In genomic region chrII:5704479-5704878, ce11 we compare ENCODE assay signal across 5 worm cellular contexts.
A peak's percentile ranks its signal among the peaks of the same experiment; 100 is the strongest.
TF ChIP-seq lines count a peak whose summit lies in the region.

No protein-coding gene starts in this region.

TF ChIP-seq in whole organism, L1 larva, 84 proteins besides CTCF, POLR2A, EP300 and RAD21:
- TF ChIP-seq lin-14 (GFP tag; optimal IDR thresholded peaks at IDR 0.05; lab: Kevin White, UChicago) (peak; percentile 55), blmp-1 (tag; optimal IDR thresholded peaks at IDR 0.05; lab: Kevin White, UChicago) (peak; percentile 93), nhr-85 (tag; lab: Kevin White, UChicago) (peak; percentile 15), nhr-19 (GFP tag; conservative IDR thresholded peaks at IDR 0.05; lab: Robert Waterston, UW) (no peak), ceh-63 (GFP tag; optimal IDR thresholded peaks at IDR 0.05; lab: Kevin White, UChicago) (no peak), unc-86 (tag; optimal IDR thresholded peaks at IDR 0.05; lab: Kevin White, UChicago) (no peak)

TF ChIP-seq in whole organism, L2 larva, 48 proteins besides CTCF, POLR2A, EP300 and RAD21:
- TF ChIP-seq sem-4 (tag; optimal IDR thresholded peaks at IDR 0.05; lab: Kevin White, UChicago) (peak; percentile 34), egl-27 (tag; optimal IDR thresholded peaks at IDR 0.05; lab: Kevin White, UChicago) (no peak)

TF ChIP-seq in whole organism, L3 larva, 47 proteins besides CTCF, POLR2A, EP300 and RAD21:
- TF ChIP-seq unc-39 (tag; optimal IDR thresholded peaks at IDR 0.05; lab: Kevin White, UChicago) (no peak), nhr-28 (tag; optimal IDR thresholded peaks at IDR 0.05; lab: Kevin White, UChicago) (no peak), lsy-12 (tag; optimal IDR thresholded peaks at IDR 0.05; lab: Kevin White, UChicago) (no peak), nhr-67 (tag; optimal IDR thresholded peaks at IDR 0.05; lab: Kevin White, UChicago) (no peak), aly-2 (tag; optimal IDR thresholded peaks at IDR 0.05; lab: Kevin White, UChicago) (no peak), ZK546.5 (tag; optimal IDR thresholded peaks at IDR 0.05; lab: Kevin White, UChicago) (no peak), eor-1 (tag; optimal IDR thresholded peaks at IDR 0.05; lab: Kevin White, UChicago) (no peak), egl-5 (tag; optimal IDR thresholded peaks at IDR 0.05; lab: Kevin White, UChicago) (peak; percentile 6), skn-1 (tag; optimal IDR thresholded peaks at IDR 0.05; lab: Kevin White, UChicago) (no peak)
TF ChIP-seq in whole organism, L3 larva: peak in this region for 1.

TF ChIP-seq in whole organism, L4 larva, 104 proteins besides CTCF, POLR2A, EP300 and RAD21:
- TF ChIP-seq lsy-2 (tag; optimal IDR thresholded peaks at IDR 0.05; lab: Kevin White, UChicago) (peak in 1 of 2 experiments; percentile 14), nhr-41 (GFP tag; IDR thresholded peaks at IDR 0.05; lab: Robert Waterston, UW) (no peak), mxl-3 (GFP tag; optimal IDR thresholded peaks at IDR 0.05; lab: Kevin White, UChicago) (peak; percentile 27), hlh-30 (tag; optimal IDR thresholded peaks at IDR 0.05; lab: Kevin White, UChicago; ENCODE audit: insufficient read depth) (peak; percentile 25), tra-1 (GFP tag; IDR thresholded peaks at IDR 0.05; lab: Robert Waterston, UW) (no peak), zfp-2 (tag; optimal IDR thresholded peaks at IDR 0.05; lab: Kevin White, UChicago) (no peak), ceh-62 (tag; optimal IDR thresholded peaks at IDR 0.05; lab: Kevin White, UChicago) (no peak)

TF ChIP-seq in whole organism, mixed stage, embryonic, 35 proteins besides CTCF, POLR2A, EP300 and RAD21:
- TF ChIP-seq ces-1 (GFP tag; optimal IDR thresholded peaks at IDR 0.05; lab: Kevin White, UChicago) = peak; percentile 2
- TF ChIP-seq elt-3 (tag; optimal IDR thresholded peaks at IDR 0.05; lab: Kevin White, UChicago) = no peak
- TF ChIP-seq ceh-83 (GFP tag; optimal IDR thresholded peaks at IDR 0.05; lab: Kevin White, UChicago) = no peak
- TF ChIP-seq ham-2 (GFP tag; optimal IDR thresholded peaks at IDR 0.05; lab: Kevin White, UChicago) = no peak
- no peak for TF ChIP-seq cnd-1 (tag; optimal IDR thresholded peaks at IDR 0.05; lab: Kevin White, UChicago)
- no peak for TF ChIP-seq nhr-2 (tag; optimal IDR thresholded peaks at IDR 0.05; lab: Kevin White, UChicago)
- TF ChIP-seq elt-1 (tag; optimal IDR thresholded peaks at IDR 0.05; lab: Kevin White, UChicago; ENCODE audit: borderline replicate concordance, insufficient read depth) = peak; percentile 56
- no peak for TF ChIP-seq unc-62 (GFP tag; optimal IDR thresholded peaks at IDR 0.05; lab: Kevin White, UChicago)
- TF ChIP-seq nhr-12 (tag; optimal IDR thresholded peaks at IDR 0.05; lab: Kevin White, UChicago) = no peak
- TF ChIP-seq mab-5 (tag; optimal IDR thresholded peaks at IDR 0.05; lab: Kevin White, UChicago) = no peak
- no peak for TF ChIP-seq sptf-1 (tag; optimal IDR thresholded peaks at IDR 0.05; lab: Kevin White, UChicago)
- no peak for TF ChIP-seq bed-3 (GFP tag; optimal IDR thresholded peaks at IDR 0.05; lab: Kevin White, UChicago)
- no peak for TF ChIP-seq lin-13 (tag; optimal IDR thresholded peaks at IDR 0.05; lab: Kevin White, UChicago)
